Fruit fly (Drosophila melanogaster) whole organism, pupa: Measurements from ENCODE around the gene aux.

Experiments
- CG10348 ChIP-seq: fragments of 200-800 bp; sonication (Bioruptor generic); IDR thresholded peaks from 2 replicates; pipeline ENCODE4 v1.3.6; 2022; ENCODE audit warnings: missing biosample characterization, missing genetic modification characterization
- CG12605 ChIP-seq: fragments of 200-800 bp; sonication (Bioruptor generic); IDR thresholded peaks from 2 replicates; pipeline ENCODE4 v1.3.6; 2022; ENCODE audit warnings: missing biosample characterization, missing genetic modification characterization
- CG15710 ChIP-seq: fragments of 200-800 bp; sonication (Bioruptor generic); optimal IDR thresholded peaks from 2 replicates; lab custom pipeline; 2018; ENCODE audit warnings: missing biosample characterization, mild to moderate bottlenecking, missing genetic modification characterization, moderate library complexity
- CG17806 ChIP-seq: fragments of 200-800 bp; sonication (Bioruptor generic); optimal IDR thresholded peaks from 2 replicates; lab custom pipeline; 2018; ENCODE audit warnings: missing biosample characterization, mild to moderate bottlenecking, missing genetic modification characterization, moderate library complexity
- CG4496 ChIP-seq: fragments of 200-800 bp; sonication (Bioruptor generic); IDR thresholded peaks from 3 replicates; pipeline ENCODE4 v1.3.6; 2022; ENCODE audit warnings: missing biosample characterization, missing genetic modification characterization
- CG8159 ChIP-seq: fragments of 200-800 bp; sonication (Bioruptor generic); optimal IDR thresholded peaks from 3 replicates; lab custom pipeline; 2018; ENCODE audit warnings: missing biosample characterization, mild to moderate bottlenecking, missing genetic modification characterization, moderate library complexity
- CG8301 ChIP-seq: fragments of 200-800 bp; sonication (Bioruptor generic); optimal IDR thresholded peaks from 2 replicates; lab custom pipeline; 2018; ENCODE audit warnings: missing biosample characterization, mild to moderate bottlenecking, missing genetic modification characterization
- CG9948 ChIP-seq: fragments of 200-800 bp; sonication (Bioruptor generic); optimal IDR thresholded peaks from 2 replicates; lab custom pipeline; 2018; ENCODE audit warnings: missing biosample characterization, mild to moderate bottlenecking, missing genetic modification characterization, moderate library complexity
- EcR ChIP-seq: fragments of 200-800 bp; sonication (Bioruptor generic); optimal IDR thresholded peaks from 3 replicates; lab custom pipeline; 2019; ENCODE audit warnings: missing biosample characterization, missing genetic modification characterization, mild to moderate bottlenecking, moderate library complexity, missing genetic modification reagents
- Ets98B ChIP-seq: fragments of 200-800 bp; sonication (Bioruptor generic); IDR thresholded peaks from 2 replicates; pipeline ENCODE4 v1.3.6; 2022; ENCODE audit warnings: missing biosample characterization, missing genetic modification characterization
- Pif1B ChIP-seq: fragments of 200-800 bp; sonication (Bioruptor generic); optimal IDR thresholded peaks from 3 replicates; lab custom pipeline; 2016; ENCODE audit warnings: missing biosample characterization, missing genetic modification characterization
- Snoo ChIP-seq: fragments of 200-800 bp; sonication (Bioruptor generic); optimal IDR thresholded peaks from 3 replicates; lab custom pipeline; 2017; ENCODE audit warnings: missing biosample characterization, mild to moderate bottlenecking, missing genetic modification characterization, inconsistent platforms
- fd96Ca ChIP-seq: fragments of 200-800 bp; sonication (Bioruptor generic); IDR thresholded peaks from 3 replicates; pipeline ENCODE4 v1.3.6; 2022; ENCODE audit warnings: missing biosample characterization, missing genetic modification characterization
- gl ChIP-seq: fragments of 200-800 bp; sonication (Bioruptor generic); optimal IDR thresholded peaks from 2 replicates; lab custom pipeline; 2018; ENCODE audit warnings: missing biosample characterization, mild to moderate bottlenecking, missing genetic modification characterization

DNA sequence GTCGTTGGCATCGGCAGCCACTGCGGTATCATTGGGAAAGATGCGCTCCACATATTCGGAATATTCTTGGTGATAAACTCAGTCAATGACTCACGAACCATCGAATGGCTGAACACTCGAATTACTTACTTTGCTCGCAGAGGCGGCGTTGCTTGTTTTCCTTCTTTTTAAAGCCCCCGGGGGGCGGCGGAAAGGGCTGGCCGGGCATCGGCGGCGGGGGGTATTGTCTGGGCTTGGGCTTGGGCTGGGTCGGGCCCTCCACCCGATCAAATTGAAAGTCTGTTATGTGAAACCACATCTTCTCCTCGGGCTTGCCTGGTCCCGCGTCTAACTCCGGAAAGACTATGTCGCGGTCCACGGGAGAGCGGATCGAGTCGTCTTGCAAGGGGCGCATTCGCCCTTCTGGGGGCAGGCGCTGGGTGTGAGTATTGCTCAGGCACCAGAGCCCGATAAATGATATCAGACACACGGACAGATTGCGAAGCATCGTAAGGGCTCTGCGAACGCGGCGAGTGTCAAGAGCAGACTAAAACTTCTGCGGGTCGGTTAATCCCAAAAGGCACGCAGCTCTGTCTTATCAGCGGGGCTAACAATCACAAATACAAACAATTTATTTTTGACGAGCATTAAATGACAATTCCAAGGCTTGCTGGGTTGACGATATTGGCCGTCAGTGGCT, 30.8 kb downstream of the aux start, which contains the start of gene CG14642:
- TF ChIP-seq CG8159 (tag; lab: Kevin White, UChicago) (no peak), CG9948 (tag; lab: Kevin White, UChicago) (no peak), fd96Ca (no peak), Snoo (tag; lab: Kevin White, UChicago) (no peak), EcR (GFP tag; lab: Kevin White, UChicago) (no peak), CG10348 (GFP tag; lab: Robert Waterston, UW) (no peak), gl (tag; lab: Kevin White, UChicago) (no peak), CG8301 (no peak), CG4496 (no peak), Ets98B (GFP tag; lab: Robert Waterston, UW) (no peak), CG12605 (no peak), Pif1B (no peak), CG17806 (no peak), CG15710 (tag; lab: Kevin White, UChicago) (no peak)
